Worm (Caenorhabditis elegans) whole organism, late embryonic: Measurements from ENCODE around the gene srbc-11.

Experiments
- T23F11.4 ChIP-seq: fragments of 200-800 bp; sonication (Bioruptor generic); optimal IDR thresholded peaks from 2 replicates; lab custom pipeline; 2018; ENCODE audit warnings: mild to moderate bottlenecking, missing genetic modification characterization, missing compliant biosample characterization
- Y22D7AL.16 ChIP-seq: sonication (generic microtip); optimal IDR thresholded peaks from 2 replicates; lab custom pipeline; 2016; ENCODE audit warnings: missing genetic modification characterization, missing compliant biosample characterization
- ahr-1 ChIP-seq: sonication (generic microtip); optimal IDR thresholded peaks from 2 replicates; lab custom pipeline; 2016; ENCODE audit warnings: missing genetic modification characterization, missing compliant biosample characterization
- ama-1 ChIP-seq: fragments of 150-350 bp; optimal IDR thresholded peaks from 2 replicates; lab custom pipeline; 2014
- pha-4 ChIP-seq: fragments of 150-350 bp; optimal IDR thresholded peaks from 2 replicates; lab custom pipeline; 2018; ENCODE audit warnings: missing biosample characterization, missing genetic modification reagents, missing genetic modification characterization
- ref-2 ChIP-seq: sonication (generic microtip); optimal IDR thresholded peaks from 2 replicates; lab custom pipeline; 2016; ENCODE audit warnings: missing genetic modification characterization, missing compliant biosample characterization
- rnt-1 ChIP-seq: sonication (generic microtip); optimal IDR thresholded peaks from 2 replicates; lab custom pipeline; 2016; ENCODE audit warnings: missing genetic modification characterization, missing compliant biosample characterization
- tbx-2 ChIP-seq: sonication (generic microtip); optimal IDR thresholded peaks from 2 replicates; lab custom pipeline; 2016; ENCODE audit warnings: missing genetic modification characterization, missing compliant biosample characterization
- ttx-3 ChIP-seq: sonication (generic microtip); optimal IDR thresholded peaks from 2 replicates; lab custom pipeline; 2016; ENCODE audit warnings: missing genetic modification reagents, missing genetic modification characterization, missing compliant biosample characterization

DNA sequence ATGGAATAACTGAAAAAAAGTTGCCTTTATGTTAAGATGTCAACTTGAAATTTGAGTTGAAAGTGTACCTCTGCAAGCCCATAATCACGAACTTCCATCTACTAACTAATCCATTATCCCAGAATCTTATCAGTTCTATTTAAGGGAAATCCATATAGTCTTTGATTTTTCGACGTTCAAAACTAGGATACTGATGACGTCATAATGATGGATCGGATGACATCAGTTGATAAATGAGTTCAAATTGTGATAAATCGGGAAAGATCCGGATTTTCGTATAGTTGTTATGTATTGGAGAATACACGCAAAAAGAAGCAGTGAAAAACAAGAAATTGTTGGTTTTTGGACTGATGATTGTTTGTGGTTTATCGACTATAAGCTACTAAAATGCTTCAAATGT is 48.6 kb upstream of the srbc-11 start:
- TF ChIP-seq rnt-1 (tag; lab: Kevin White, UChicago) (no peak), ttx-3 (tag; lab: Kevin White, UChicago) (no peak), Y22D7AL.16 (tag; lab: Kevin White, UChicago) (no peak), ref-2 (tag; lab: Kevin White, UChicago) (no peak), ahr-1 (no peak), ama-1 (lab: Kevin White, UChicago) (no peak), pha-4 (tag; lab: Kevin White, UChicago) (no peak), T23F11.4 (GFP tag; lab: Kevin White, UChicago) (no peak), tbx-2 (tag; lab: Kevin White, UChicago) (no peak)
